Worm (Caenorhabditis elegans): Measurements from ENCODE around the gene F21H7.5.

DNA sequence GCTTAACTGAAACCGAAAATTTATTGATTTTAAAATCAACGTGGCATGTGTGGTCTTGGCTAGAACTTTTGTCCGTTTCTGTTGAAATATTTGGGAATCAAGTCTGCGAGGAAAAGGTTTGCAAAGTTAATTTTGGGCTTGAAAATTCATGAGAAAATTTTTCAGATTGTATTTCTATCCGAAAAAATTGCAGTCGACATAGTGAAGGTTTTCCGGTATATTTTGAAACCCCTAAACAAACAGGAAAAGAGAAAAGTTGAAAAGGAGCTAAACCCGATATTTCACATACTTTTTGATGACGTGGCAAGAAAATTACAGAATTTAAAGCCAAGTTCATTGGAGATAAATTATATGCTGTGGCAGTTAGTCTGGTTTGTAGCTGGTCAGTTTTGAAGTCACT lies 22.4 kb downstream of the F21H7.5 start, which contains the start of gene nhr-127:
- TF ChIP-seq set-16 (GFP tag; IDR thresholded peaks at IDR 0.05), result no peak
- no peak for TF ChIP-seq nhr-28 (tag; optimal IDR thresholded peaks at IDR 0.05)
- TF ChIP-seq pha-4 (GFP tag; IDR thresholded peaks at IDR 0.05), result no peak
- no peak for TF ChIP-seq pha-4 (tag; optimal IDR thresholded peaks at IDR 0.05)
- TF ChIP-seq dmd-8 (GFP tag; IDR thresholded peaks at IDR 0.05), result no peak
- no peak for TF ChIP-seq Y48G9A.11 (GFP tag; IDR thresholded peaks at IDR 0.05)
- TF ChIP-seq unc-130 (GFP tag; optimal IDR thresholded peaks at IDR 0.05), result no peak
- no peak for TF ChIP-seq lin-29 (GFP tag; IDR thresholded peaks at IDR 0.05)
- TF ChIP-seq nhr-76 (tag; optimal IDR thresholded peaks at IDR 0.05), result no peak
- no peak for TF ChIP-seq zip-2 (tag; optimal IDR thresholded peaks at IDR 0.05)
- no peak for TF ChIP-seq ama-1 (optimal IDR thresholded peaks at IDR 0.05)
- TF ChIP-seq mdl-1 (tag; optimal IDR thresholded peaks at IDR 0.05), result no peak
